Worm (Caenorhabditis elegans) whole organism, late embryonic: ENCODE measurements around the gene syx-4.

Experiments
- ama-1 ChIP-seq: fragments of 150-350 bp; optimal IDR thresholded peaks from 2 replicates; lab custom pipeline; 2014
- ceh-2 ChIP-seq: sonication (generic microtip); optimal IDR thresholded peaks from 2 replicates; lab custom pipeline; 2016; ENCODE audit warnings: missing genotype, missing genetic modification characterization, missing compliant biosample characterization
- ceh-22 ChIP-seq: sonication (generic microtip); optimal IDR thresholded peaks from 2 replicates; lab custom pipeline; 2017; ENCODE audit warnings: missing biosample characterization, missing genetic modification characterization
- ceh-9 ChIP-seq: sonication (generic microtip); optimal IDR thresholded peaks from 2 replicates; lab custom pipeline; 2016; ENCODE audit warnings: mild to moderate bottlenecking, missing genetic modification characterization, inconsistent platforms, missing compliant biosample characterization
- elt-2 ChIP-seq: sonication (generic microtip); optimal IDR thresholded peaks from 2 replicates; lab custom pipeline; 2016; ENCODE audit warnings: missing genetic modification reagents, missing genetic modification characterization, missing compliant biosample characterization
- fkh-10 ChIP-seq: fragments of 150-350 bp; optimal IDR thresholded peaks from 2 replicates; lab custom pipeline; 2014; ENCODE audit warnings: missing biosample characterization, missing genetic modification reagents, missing genetic modification characterization
- hlh-15 ChIP-seq: sonication (generic microtip); optimal IDR thresholded peaks from 2 replicates; lab custom pipeline; 2016; ENCODE audit warnings: missing genetic modification characterization, missing compliant biosample characterization
- madf-2 ChIP-seq: sonication (generic microtip); optimal IDR thresholded peaks from 2 replicates; lab custom pipeline; 2017; ENCODE audit warnings: missing genetic modification characterization, missing compliant biosample characterization
- nfya-1 ChIP-seq: sonication (generic microtip); optimal IDR thresholded peaks from 2 replicates; lab custom pipeline; 2017; ENCODE audit warnings: missing genetic modification characterization, mild to moderate bottlenecking, missing compliant biosample characterization, antibody characterized with exemption, moderate library complexity
- odd-2 ChIP-seq: sonication (generic microtip); optimal IDR thresholded peaks from 2 replicates; lab custom pipeline; 2017; ENCODE audit warnings: antibody characterized with exemption, mild to moderate bottlenecking, missing genetic modification characterization, missing compliant biosample characterization
- pqm-1 ChIP-seq: sonication (generic microtip); optimal IDR thresholded peaks from 2 replicates; lab custom pipeline; 2016; ENCODE audit warnings: missing genetic modification characterization, missing compliant biosample characterization
- rnt-1 ChIP-seq: sonication (generic microtip); optimal IDR thresholded peaks from 2 replicates; lab custom pipeline; 2016; ENCODE audit warnings: missing genetic modification characterization, missing compliant biosample characterization
- unc-55 ChIP-seq: sonication (generic microtip); optimal IDR thresholded peaks from 2 replicates; lab custom pipeline; 2017; ENCODE audit warnings: missing biosample characterization, missing genetic modification reagents, missing genetic modification characterization

- TF ChIP-seq ama-1 (lab: Kevin White, UChicago) (no peak), unc-55 (no peak), ceh-2 (no peak), odd-2 (tag; lab: Kevin White, UChicago) (no peak), elt-2 (no peak), hlh-15 (no peak), madf-2 (tag; lab: Kevin White, UChicago) (no peak), rnt-1 (peak; percentile 29), pqm-1 (no peak), nfya-1 (tag; lab: Kevin White, UChicago) (peak; percentile 13), fkh-10 (GFP tag; lab: Kevin White, UChicago) (no peak), ceh-9 (tag; lab: Kevin White, UChicago) (no peak), ceh-22 (tag; lab: Kevin White, UChicago) (no peak)
Measured at ce11 chrIV:8498773-8499360, 41.8 kb downstream of the syx-4 start, which contains the start of the genes acdh-13 and mesp-1.
